Worm (Caenorhabditis elegans): Measurements from ENCODE around the gene igcm-4.

ce11 chrX:2043224-2043623 is 2.9 kb downstream of the igcm-4 start:
- no peak for TF ChIP-seq nhr-12 (tag; optimal IDR thresholded peaks at IDR 0.05)
- TF ChIP-seq aly-2 (tag; optimal IDR thresholded peaks at IDR 0.05) = no peak
- no peak for TF ChIP-seq snu-23 (GFP tag; optimal IDR thresholded peaks at IDR 0.05)
- no peak for TF ChIP-seq skn-1 (tag; optimal IDR thresholded peaks at IDR 0.05)
- no peak for TF ChIP-seq lsy-2 (tag; optimal IDR thresholded peaks at IDR 0.05)
- TF ChIP-seq egl-27 (tag; optimal IDR thresholded peaks at IDR 0.05) = no peak
- TF ChIP-seq blmp-1 (tag; optimal IDR thresholded peaks at IDR 0.05) = no peak
- no peak for TF ChIP-seq nhr-77 (tag; optimal IDR thresholded peaks at IDR 0.05)
- TF ChIP-seq nhr-20 (tag; optimal IDR thresholded peaks at IDR 0.05) = no peak
- no peak for TF ChIP-seq hpl-2 (GFP tag; optimal IDR thresholded peaks at IDR 0.05)
